Fruit fly (Drosophila melanogaster) whole organism: ENCODE results near the gene CG5026.
A peak's percentile ranks its signal among the peaks of the same experiment; 100 is the strongest.

Experiments used
- CG8478 ChIP-seq: fragments of >200 bp; optimal IDR thresholded peaks from 2 replicates; lab custom pipeline; 2018; ENCODE audit warnings: inconsistent platforms
- Dll ChIP-seq: fragments of >200 bp; optimal IDR thresholded peaks from 2 replicates; lab custom pipeline; 2017
- EcR ChIP-seq, 2 experiments: fragments of >200 bp; optimal IDR thresholded peaks; 2 replicates each; lab custom pipeline; 2017; ENCODE audit warnings: missing biosample characterization in 2 of 2, missing genetic modification characterization in 2 of 2, missing genetic modification reagents in 2 of 2
- pan ChIP-seq: fragments of >200 bp; optimal IDR thresholded peaks from 2 replicates; lab custom pipeline; 2017
- psq ChIP-seq: fragments of >200 bp; optimal IDR thresholded peaks from 2 replicates; lab custom pipeline; 2017
- usp ChIP-seq: fragments of >200 bp; optimal IDR thresholded peaks from 2 replicates; lab custom pipeline; 2017; ENCODE audit warnings: missing biosample characterization, missing genetic modification characterization, mixed read lengths

The CG5026 gene

DNA sequence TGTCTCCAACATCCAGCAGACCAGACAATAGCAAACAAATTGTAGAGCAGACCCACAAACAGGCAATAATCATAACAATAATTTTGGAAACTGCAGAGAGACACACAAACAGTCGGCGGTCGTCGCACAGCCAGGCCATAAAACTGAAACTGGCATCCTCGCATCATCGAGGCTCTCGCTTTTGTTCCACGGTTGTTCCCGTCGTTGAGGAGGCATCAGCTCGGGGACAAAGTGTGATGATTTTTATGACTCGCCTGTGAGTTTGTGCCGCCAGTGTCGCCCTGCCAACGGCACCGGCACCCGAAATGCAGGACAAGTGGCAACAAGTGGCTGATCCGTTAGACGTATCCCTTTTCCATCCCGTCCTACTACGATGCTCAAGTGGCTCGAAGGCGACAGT is 35.0 kb downstream of the CG5026 start:
- TF ChIP-seq Dll (lab: Kevin White, UChicago) (no peak), psq (lab: Kevin White, UChicago) (no peak), usp (GFP tag; lab: Kevin White, UChicago) (no peak), CG8478 (no peak), EcR (GFP tag; optimal IDR thresholded peaks at IDR 0.05; lab: Kevin White, UChicago) (no peak), pan (lab: Kevin White, UChicago) (no peak)

DNA sequence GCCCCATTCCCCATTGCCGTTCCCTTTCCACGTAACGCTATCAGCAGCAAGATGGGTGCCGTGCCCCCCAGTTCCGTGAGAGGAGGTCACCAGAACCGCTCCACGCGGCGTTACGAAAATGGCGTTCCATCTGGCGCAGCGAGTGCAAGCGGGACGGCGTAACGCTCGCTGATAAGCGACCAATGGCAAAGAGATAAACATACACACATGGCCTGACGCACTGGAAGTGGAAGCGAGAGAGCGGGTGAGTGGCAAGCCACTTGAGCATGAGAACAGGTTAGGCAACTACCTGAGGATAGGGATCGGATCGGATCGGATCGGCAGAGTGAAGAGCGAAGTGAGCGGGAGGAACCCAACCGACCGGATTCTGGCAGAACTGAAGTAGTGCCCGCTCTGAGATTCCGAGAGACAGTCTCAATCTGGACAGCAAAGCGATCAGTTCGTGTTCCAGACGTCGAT is 36.5 kb downstream of the CG5026 start, which contains the start of gene Doc3:
Doc3 (plus strand) TSS at position 409 of the 459 bp plus-strand sequence.
- TF ChIP-seq pan (lab: Kevin White, UChicago) (no peak), Dll (lab: Kevin White, UChicago) (peak; percentile 61)

DNA sequence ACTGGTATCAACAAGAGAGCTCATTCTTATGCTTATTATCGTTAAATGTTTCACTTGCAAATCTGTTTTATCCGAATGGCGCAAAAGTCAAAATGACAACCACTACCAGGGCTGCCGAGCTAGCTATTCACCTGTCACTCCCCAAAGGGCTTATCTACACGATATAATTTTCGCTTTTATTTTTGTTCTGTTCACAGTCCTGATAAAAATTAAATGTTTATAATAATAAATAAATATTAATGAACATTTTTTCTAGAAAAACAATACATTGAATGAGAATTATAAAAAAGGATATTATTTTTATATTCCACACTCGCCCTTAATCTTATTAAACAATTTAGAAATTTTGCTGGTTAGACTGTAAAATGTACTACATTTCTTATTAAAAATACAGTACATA is 41.4 kb downstream of the CG5026 start, which contains the start of gene CG5194:
CG5194 (minus strand) TSS at position 101 of the 400 bp plus-strand sequence.
- no peak for TF ChIP-seq pan (lab: Kevin White, UChicago)
- no peak for TF ChIP-seq CG8478
- TF ChIP-seq usp (GFP tag; lab: Kevin White, UChicago), result no peak
- TF ChIP-seq EcR (GFP tag; optimal IDR thresholded peaks at IDR 0.05; lab: Kevin White, UChicago), result no peak
- TF ChIP-seq psq (lab: Kevin White, UChicago), result no peak
- TF ChIP-seq Dll (lab: Kevin White, UChicago), result no peak

DNA sequence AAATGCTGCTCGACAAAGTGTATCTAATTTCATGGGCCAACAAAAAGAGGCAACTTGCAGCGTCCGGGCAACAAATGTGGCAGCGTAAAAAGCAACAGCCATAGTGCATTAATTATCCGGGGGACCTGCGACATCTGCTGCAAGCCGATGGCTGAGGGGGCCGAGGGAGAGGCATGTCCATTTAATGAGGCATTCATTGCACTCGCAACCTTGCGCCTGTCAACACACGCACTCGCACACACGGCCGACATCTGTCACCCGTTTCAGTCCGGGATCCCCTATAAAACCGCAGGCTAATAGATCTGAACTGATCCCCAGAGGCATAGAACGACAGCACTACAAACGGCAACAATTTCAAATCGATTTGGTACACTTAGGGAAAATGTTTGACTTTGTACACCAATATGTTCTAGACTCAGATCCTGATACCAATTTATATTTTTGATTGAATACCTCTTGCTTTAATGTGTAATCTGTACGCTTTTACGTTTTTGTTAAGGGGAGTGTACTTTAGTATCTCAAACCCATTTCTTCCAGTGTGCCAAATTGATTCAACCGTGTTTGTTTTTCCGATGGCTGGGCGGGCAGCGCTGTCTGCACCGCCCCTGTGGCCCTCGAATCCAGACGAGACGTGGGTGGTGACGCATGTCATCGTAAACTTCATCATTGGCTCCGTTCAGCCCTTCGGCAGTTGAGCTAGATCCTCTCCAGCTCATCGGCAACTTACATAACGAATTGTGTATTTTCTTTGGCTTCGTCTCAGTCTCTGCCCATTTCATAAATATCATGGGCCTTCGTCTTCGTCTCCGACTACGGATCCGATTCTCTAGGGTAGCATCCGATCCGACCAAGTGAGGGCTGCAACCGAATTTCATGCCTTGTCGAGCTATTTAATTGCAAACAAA is 43.4 kb downstream of the CG5026 start:
- TF ChIP-seq usp (GFP tag; lab: Kevin White, UChicago) (no peak), EcR (GFP tag; optimal IDR thresholded peaks at IDR 0.05; lab: Kevin White, UChicago) (no peak), Dll (lab: Kevin White, UChicago) (no peak), psq (lab: Kevin White, UChicago) (no peak), CG8478 (no peak), pan (lab: Kevin White, UChicago) (no peak)

DNA sequence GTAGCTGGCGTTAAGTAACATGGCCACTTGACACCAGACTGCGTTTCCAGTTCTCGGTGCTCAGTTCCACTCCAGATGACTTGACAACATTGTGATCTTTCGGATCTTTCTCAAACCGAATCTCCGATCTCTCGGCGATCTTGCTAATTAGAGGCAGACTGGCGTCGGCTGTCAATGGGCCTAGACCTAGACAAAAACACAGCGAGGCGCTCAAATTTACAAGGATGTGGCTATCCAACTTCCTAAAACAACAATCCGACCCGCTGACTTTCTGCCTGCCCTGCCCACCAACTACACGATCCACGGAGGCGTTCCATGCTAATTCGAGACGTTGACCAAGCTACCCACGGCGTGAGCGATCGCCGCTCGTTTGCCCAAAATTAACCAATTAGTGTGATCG is 45.4 kb downstream of the CG5026 start:
- TF ChIP-seq pan (lab: Kevin White, UChicago) (no peak), psq (lab: Kevin White, UChicago) (no peak), usp (GFP tag; lab: Kevin White, UChicago) (no peak), CG8478 (no peak), Dll (lab: Kevin White, UChicago) (no peak)

DNA sequence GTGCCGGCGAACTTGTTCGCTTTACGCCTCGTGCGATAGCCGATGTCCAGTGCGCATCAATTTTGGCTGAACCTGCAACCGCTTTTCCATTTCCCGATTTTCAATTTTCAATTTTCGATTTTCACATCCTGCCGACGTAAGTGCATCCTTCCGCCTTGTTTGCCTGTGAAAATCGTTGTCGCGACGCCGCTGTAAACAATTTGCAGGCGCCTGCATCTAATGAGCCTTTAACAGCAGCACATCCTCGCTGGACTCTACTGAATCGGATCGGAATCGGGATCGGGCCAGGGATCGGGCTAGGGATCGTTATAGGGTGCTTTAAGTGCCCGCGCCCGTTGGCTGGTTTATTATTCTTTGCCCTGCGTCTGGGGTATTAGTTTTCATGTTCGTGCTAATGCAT is 49.1 kb downstream of the CG5026 start:
- TF ChIP-seq EcR (GFP tag; optimal IDR thresholded peaks at IDR 0.05; lab: Kevin White, UChicago) (no peak), usp (GFP tag; lab: Kevin White, UChicago) (no peak), psq (lab: Kevin White, UChicago) (no peak)

DNA sequence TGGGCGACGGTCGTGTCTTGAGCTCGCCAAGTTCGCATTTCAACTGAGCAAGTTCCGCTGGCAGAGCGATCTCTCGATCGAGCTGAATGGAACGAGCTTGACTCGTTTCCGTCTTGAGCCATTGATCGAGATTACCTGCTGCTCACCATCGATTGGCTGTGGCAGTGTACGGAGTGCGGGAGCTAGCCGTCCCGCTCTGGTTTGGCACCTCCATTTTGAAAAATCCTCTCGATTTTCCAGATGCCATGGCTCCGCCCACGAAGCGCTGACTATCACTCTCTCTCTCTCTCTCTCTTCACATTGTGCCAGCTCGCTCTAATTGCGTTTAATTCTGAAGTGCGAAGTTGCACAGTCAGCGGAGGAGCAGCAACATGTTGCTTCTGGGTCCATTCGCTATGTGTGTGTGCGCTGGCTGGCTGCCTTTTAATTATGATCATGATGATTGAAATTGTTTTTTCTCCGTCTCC is 50.9 kb downstream of the CG5026 start, which contains the start of gene Doc2:
Doc2 (minus strand) TSS at position 51 of the 467 bp plus-strand sequence.
- TF ChIP-seq Dll (lab: Kevin White, UChicago), result peak; percentile 24
- no peak for TF ChIP-seq psq (lab: Kevin White, UChicago)
- peak; percentile 30 for TF ChIP-seq CG8478
- no peak for TF ChIP-seq pan (lab: Kevin White, UChicago)
- no peak for TF ChIP-seq EcR (GFP tag; optimal IDR thresholded peaks at IDR 0.05; lab: Kevin White, UChicago)
- no peak for TF ChIP-seq usp (GFP tag; lab: Kevin White, UChicago)

DNA sequence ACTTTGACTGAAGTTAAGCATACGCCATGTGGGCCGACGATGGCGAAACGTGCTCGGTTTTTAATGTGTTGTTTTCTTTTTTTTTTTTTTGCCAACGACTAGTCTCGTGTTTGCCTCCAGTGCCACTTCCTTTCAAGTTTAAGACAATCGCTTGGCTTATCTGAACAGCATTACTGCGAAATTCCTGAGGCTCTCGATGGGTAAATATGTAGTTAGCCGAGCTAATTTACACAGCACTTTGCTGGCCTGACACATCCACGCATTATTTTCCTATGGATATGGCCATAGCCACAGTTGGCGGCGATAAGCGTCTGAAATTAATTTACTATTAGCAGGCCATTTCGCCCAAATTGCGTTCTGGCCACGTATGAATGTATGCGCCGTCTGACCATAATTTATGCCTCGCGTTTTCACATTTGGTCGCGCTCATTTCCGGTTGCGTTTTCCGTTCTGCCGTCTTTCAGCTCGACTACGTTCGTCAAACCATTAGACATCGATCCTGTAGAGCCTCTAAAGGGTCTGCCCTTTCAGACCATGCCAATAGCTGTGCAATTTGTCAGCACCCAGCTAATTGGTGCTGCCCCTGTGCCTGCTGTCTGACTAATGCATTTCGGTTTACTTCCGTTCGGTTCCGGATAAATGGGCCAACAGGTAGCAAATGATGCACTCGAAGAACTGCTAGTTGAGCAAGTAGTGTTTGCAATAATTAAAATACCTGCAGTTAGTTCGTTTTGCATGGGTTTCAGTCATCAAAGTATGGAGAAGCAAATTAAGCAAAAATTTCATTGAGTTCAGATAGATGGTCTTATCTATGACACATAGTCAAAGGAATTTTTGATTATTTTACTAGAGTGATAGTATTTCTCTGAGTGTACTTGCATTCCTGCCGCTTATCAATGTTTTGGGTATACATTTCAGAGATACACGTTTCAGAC is 52.4 kb downstream of the CG5026 start:
- TF ChIP-seq psq (lab: Kevin White, UChicago), result no peak
- TF ChIP-seq Dll (lab: Kevin White, UChicago), result no peak
- TF ChIP-seq EcR (GFP tag; optimal IDR thresholded peaks at IDR 0.05; lab: Kevin White, UChicago), result no peak
- no peak for TF ChIP-seq CG8478
- no peak for TF ChIP-seq usp (GFP tag; lab: Kevin White, UChicago)
- TF ChIP-seq pan (lab: Kevin White, UChicago), result no peak
